Fruit fly (Drosophila melanogaster) whole organism, embryonic: ENCODE measurements around the gene CG4951.

Source experiments
- B-H2 ChIP-seq: fragments of 200-800 bp; sonication (Bioruptor generic); optimal IDR thresholded peaks from 2 replicates; lab custom pipeline; 2018; ENCODE audit warnings: missing biosample characterization, mild to moderate bottlenecking, missing genetic modification characterization
- Bdp1 ChIP-seq: fragments of 200-800 bp; sonication (Bioruptor generic); optimal IDR thresholded peaks from 3 replicates; lab custom pipeline; 2016; ENCODE audit warnings: missing biosample characterization, missing genetic modification characterization
- Bgb ChIP-seq: fragments of 200-800 bp; sonication (Bioruptor generic); IDR thresholded peaks from 2 replicates; pipeline ENCODE4 v1.3.6; 2022; ENCODE audit warnings: missing biosample characterization, missing genetic modification characterization; ENCODE audit not compliant: partially characterized antibody
- CG10321 ChIP-seq: fragments of 200-800 bp; sonication (Bioruptor generic); IDR thresholded peaks from 2 replicates; pipeline ENCODE4 v1.3.6; 2022; ENCODE audit warnings: missing biosample characterization, missing genetic modification characterization
- CG13287 ChIP-seq: fragments of 200-800 bp; sonication (Bioruptor generic); IDR thresholded peaks from 2 replicates; pipeline ENCODE4 v1.3.6; 2022; ENCODE audit warnings: missing biosample characterization, missing genetic modification characterization; ENCODE audit not compliant: partially characterized antibody
- CG13624 ChIP-seq: fragments of 200-800 bp; sonication (Bioruptor generic); optimal IDR thresholded peaks from 2 replicates; lab custom pipeline; 2016; ENCODE audit warnings: missing biosample characterization, missing genetic modification characterization
- CG13894 ChIP-seq: fragments of 200-800 bp; sonication (Bioruptor generic); optimal IDR thresholded peaks from 3 replicates; lab custom pipeline; 2018; ENCODE audit warnings: missing biosample characterization, mild to moderate bottlenecking, missing genetic modification characterization, moderate library complexity
- CG15011 ChIP-seq: fragments of 200-800 bp; sonication (Bioruptor generic); optimal IDR thresholded peaks from 3 replicates; lab custom pipeline; 2018; ENCODE audit warnings: missing biosample characterization, mild to moderate bottlenecking, missing genetic modification characterization
- CG15514 ChIP-seq: fragments of 200-800 bp; sonication (Bioruptor generic); optimal IDR thresholded peaks from 3 replicates; lab custom pipeline; 2017; ENCODE audit warnings: missing biosample characterization, missing genetic modification characterization, mild to moderate bottlenecking, moderate library complexity, missing genetic modification reagents
- CG1602 ChIP-seq: fragments of 200-800 bp; sonication (Bioruptor generic); optimal IDR thresholded peaks from 3 replicates; lab custom pipeline; 2016; ENCODE audit warnings: missing biosample characterization, missing genetic modification characterization
- CG17385 ChIP-seq: fragments of 200-800 bp; sonication (Bioruptor generic); optimal IDR thresholded peaks from 3 replicates; lab custom pipeline; 2018; ENCODE audit warnings: missing biosample characterization, mild to moderate bottlenecking, missing genetic modification characterization
- CG1832 ChIP-seq: fragments of 200-800 bp; sonication (Bioruptor generic); optimal IDR thresholded peaks from 2 replicates; lab custom pipeline; 2017; ENCODE audit warnings: missing biosample characterization, mild to moderate bottlenecking, missing genetic modification characterization, inconsistent platforms
- CG3281 ChIP-seq: fragments of 200-800 bp; sonication (Bioruptor generic); optimal IDR thresholded peaks from 3 replicates; lab custom pipeline; 2017; ENCODE audit warnings: missing biosample characterization, mild to moderate bottlenecking, missing genetic modification characterization
- CG3995 ChIP-seq: fragments of 200-800 bp; sonication (Bioruptor generic); optimal IDR thresholded peaks from 3 replicates; lab custom pipeline; 2016; ENCODE audit warnings: missing biosample characterization, missing genetic modification characterization
- CG43689 ChIP-seq: fragments of 200-800 bp; sonication (Bioruptor generic); IDR thresholded peaks from 2 replicates; pipeline ENCODE4 v1.3.6; 2022; ENCODE audit warnings: missing biosample characterization, missing genetic modification characterization
- CG6854 ChIP-seq: fragments of 200-800 bp; sonication (Bioruptor generic); optimal IDR thresholded peaks from 3 replicates; lab custom pipeline; 2017; ENCODE audit warnings: missing biosample characterization, mild to moderate bottlenecking, missing genetic modification characterization
- CG8765 ChIP-seq: fragments of 200-800 bp; sonication (Bioruptor generic); IDR thresholded peaks from 2 replicates; pipeline ENCODE4 v1.3.6; 2022; ENCODE audit warnings: missing biosample characterization, missing genetic modification characterization
- Chrac-16 ChIP-seq: fragments of 200-800 bp; sonication (Bioruptor generic); optimal IDR thresholded peaks from 3 replicates; lab custom pipeline; 2016; ENCODE audit warnings: missing biosample characterization, missing genetic modification characterization
- CoRest ChIP-seq: fragments of 200-800 bp; sonication (Bioruptor generic); optimal IDR thresholded peaks from 3 replicates; lab custom pipeline; 2018; ENCODE audit warnings: missing biosample characterization, mild to moderate bottlenecking, missing genetic modification characterization, moderate library complexity
- Fer1 ChIP-seq: fragments of 200-800 bp; sonication (Bioruptor generic); optimal IDR thresholded peaks from 2 replicates; lab custom pipeline; 2017; ENCODE audit warnings: missing biosample characterization, mild to moderate bottlenecking, missing genetic modification characterization
- HLHmδ ChIP-seq: fragments of 200-800 bp; sonication (Bioruptor generic); optimal IDR thresholded peaks from 2 replicates; lab custom pipeline; 2018; ENCODE audit warnings: missing biosample characterization, mild to moderate bottlenecking, missing genetic modification characterization, moderate library complexity
- Hr3 ChIP-seq: fragments of 200-800 bp; sonication (Bioruptor generic); optimal IDR thresholded peaks from 3 replicates; lab custom pipeline; 2016; ENCODE audit warnings: missing biosample characterization, missing genetic modification characterization
- Jarid2 ChIP-seq: fragments of 200-800 bp; sonication (Bioruptor generic); optimal IDR thresholded peaks from 3 replicates; lab custom pipeline; 2017; ENCODE audit warnings: mild to moderate bottlenecking, missing biosample characterization, missing genetic modification reagents, missing genetic modification characterization
- Oaz ChIP-seq: fragments of 200-800 bp; sonication (Bioruptor generic); IDR thresholded peaks from 2 replicates; pipeline ENCODE4 v1.3.6; 2022; ENCODE audit warnings: missing biosample characterization, missing genetic modification characterization
- YL-1 ChIP-seq: fragments of 200-800 bp; sonication (Bioruptor generic); optimal IDR thresholded peaks from 3 replicates; lab custom pipeline; 2017; ENCODE audit warnings: missing biosample characterization, mild to moderate bottlenecking, missing genetic modification characterization
- ase ChIP-seq: fragments of 200-800 bp; sonication (Bioruptor generic); IDR thresholded peaks from 3 replicates; pipeline ENCODE4 v1.3.6; 2022; ENCODE audit warnings: missing biosample characterization, missing genetic modification characterization
- cato ChIP-seq: fragments of 200-800 bp; sonication (Bioruptor generic); optimal IDR thresholded peaks from 2 replicates; lab custom pipeline; 2016; ENCODE audit warnings: missing biosample characterization, missing genetic modification characterization, borderline replicate concordance
- crol ChIP-seq: fragments of 200-800 bp; sonication (Bioruptor generic); IDR thresholded peaks from 2 replicates; pipeline ENCODE4 v1.3.6; 2022; ENCODE audit warnings: missing biosample characterization, missing genetic modification characterization
- cwo ChIP-seq: fragments of 200-800 bp; sonication (Bioruptor generic); optimal IDR thresholded peaks from 3 replicates; lab custom pipeline; 2017; ENCODE audit warnings: missing biosample characterization, missing genetic modification characterization, mild to moderate bottlenecking, moderate library complexity, missing genetic modification reagents
- dan ChIP-seq: fragments of 200-800 bp; sonication (Bioruptor generic); IDR thresholded peaks from 2 replicates; pipeline ENCODE4 v1.3.6; 2022; ENCODE audit warnings: missing biosample characterization, missing genetic modification characterization
- gfzf ChIP-seq: fragments of 200-800 bp; sonication (Bioruptor generic); optimal IDR thresholded peaks from 2 replicates; lab custom pipeline; 2016; ENCODE audit warnings: missing biosample characterization, mild to moderate bottlenecking, missing genetic modification characterization, moderate library complexity
- hbn ChIP-seq: fragments of 200-800 bp; sonication (Bioruptor generic); IDR thresholded peaks from 2 replicates; pipeline ENCODE4 v1.3.6; 2022; ENCODE audit warnings: missing biosample characterization, missing genetic modification characterization; ENCODE audit not compliant: partially characterized antibody
- hth ChIP-seq: fragments of >200 bp; optimal IDR thresholded peaks from 2 replicates; lab custom pipeline; 2017; ENCODE audit warnings: inconsistent platforms
- jing ChIP-seq: fragments of 200-800 bp; sonication (Bioruptor generic); optimal IDR thresholded peaks from 2 replicates; lab custom pipeline; 2018; ENCODE audit warnings: missing biosample characterization, mild to moderate bottlenecking, missing genetic modification characterization
- lab ChIP-seq: fragments of 200-800 bp; sonication (Bioruptor generic); optimal IDR thresholded peaks from 3 replicates; lab custom pipeline; 2017; ENCODE audit warnings: missing biosample characterization, missing genetic modification characterization, mild to moderate bottlenecking, moderate library complexity, missing genetic modification reagents
- lbe ChIP-seq: fragments of 200-800 bp; sonication (Bioruptor generic); optimal IDR thresholded peaks from 2 replicates; lab custom pipeline; 2016; ENCODE audit warnings: missing biosample characterization, mild to moderate bottlenecking, missing genetic modification characterization
- lola ChIP-seq, 3 experiments: fragments of >200 bp in 2 of 3; fragments of 200-800 bp in 1 of 3; sonication (Bioruptor generic) in 1 of 3; optimal IDR thresholded peaks; 2 replicates each; lab custom pipeline; 2017 to 2019; ENCODE audit warnings: missing biosample characterization in 3 of 3, missing genetic modification characterization in 3 of 3, mild to moderate bottlenecking in 1 of 3, moderate library complexity in 1 of 3
- nerfin-1 ChIP-seq: fragments of 200-800 bp; sonication (Bioruptor generic); optimal IDR thresholded peaks from 3 replicates; lab custom pipeline; 2019; ENCODE audit warnings: missing biosample characterization, mild to moderate bottlenecking, missing genetic modification characterization, moderate library complexity
- nerfin-2 ChIP-seq: fragments of 200-800 bp; sonication (Bioruptor generic); IDR thresholded peaks from 2 replicates; pipeline ENCODE4 v1.3.6; 2022; ENCODE audit warnings: missing biosample characterization, missing genetic modification characterization; ENCODE audit not compliant: partially characterized antibody
- nmo ChIP-seq: fragments of 200-800 bp; sonication (Bioruptor generic); optimal IDR thresholded peaks from 2 replicates; lab custom pipeline; 2018; ENCODE audit warnings: missing biosample characterization, mild to moderate bottlenecking, missing genetic modification characterization, moderate library complexity
- salm ChIP-seq: fragments of 200-800 bp; sonication (Bioruptor generic); optimal IDR thresholded peaks from 2 replicates; lab custom pipeline; 2018; ENCODE audit warnings: missing biosample characterization, mild to moderate bottlenecking, missing genetic modification characterization
- sc ChIP-seq, 3 experiments: fragments of >200 bp in 2 of 3; fragments of 200-800 bp in 1 of 3; sonication (Bioruptor generic) in 1 of 3; optimal IDR thresholded peaks; 2 replicates in 2 of 3; 3 replicates in 1 of 3; lab custom pipeline; 2017; ENCODE audit warnings: mild to moderate bottlenecking in 1 of 3, missing biosample characterization in 1 of 3, missing genetic modification characterization in 1 of 3, missing genetic modification reagents in 1 of 3
- sisA ChIP-seq: fragments of 200-800 bp; sonication (Bioruptor generic); IDR thresholded peaks from 2 replicates; pipeline ENCODE4 v1.3.6; 2022; ENCODE audit warnings: missing biosample characterization, missing genetic modification characterization
- sug ChIP-seq: fragments of 200-800 bp; optimal IDR thresholded peaks from 2 replicates; lab custom pipeline; 2019; ENCODE audit warnings: missing biosample characterization, mild to moderate bottlenecking, missing genetic modification characterization, moderate library complexity
- tll ChIP-seq, 2 experiments: fragments of 200-800 bp in 1 of 2; fragments of >200 bp in 1 of 2; sonication (Bioruptor generic) in 1 of 2; optimal IDR thresholded peaks; 2 replicates each; lab custom pipeline; 2017 to 2019; ENCODE audit warnings: missing biosample characterization in 2 of 2, missing genetic modification characterization in 2 of 2, mild to moderate bottlenecking in 1 of 2, moderate library complexity in 1 of 2
- tna ChIP-seq: fragments of 200-800 bp; sonication (Bioruptor generic); IDR thresholded peaks from 2 replicates; pipeline ENCODE4 v1.3.6; 2022; ENCODE audit warnings: missing biosample characterization, missing genetic modification characterization; ENCODE audit not compliant: partially characterized antibody
- wdn ChIP-seq: fragments of 200-800 bp; sonication (Bioruptor generic); IDR thresholded peaks from 2 replicates; pipeline ENCODE4 v1.3.6; 2022; ENCODE audit warnings: missing biosample characterization, missing genetic modification characterization

The CG4951 gene

DNA sequence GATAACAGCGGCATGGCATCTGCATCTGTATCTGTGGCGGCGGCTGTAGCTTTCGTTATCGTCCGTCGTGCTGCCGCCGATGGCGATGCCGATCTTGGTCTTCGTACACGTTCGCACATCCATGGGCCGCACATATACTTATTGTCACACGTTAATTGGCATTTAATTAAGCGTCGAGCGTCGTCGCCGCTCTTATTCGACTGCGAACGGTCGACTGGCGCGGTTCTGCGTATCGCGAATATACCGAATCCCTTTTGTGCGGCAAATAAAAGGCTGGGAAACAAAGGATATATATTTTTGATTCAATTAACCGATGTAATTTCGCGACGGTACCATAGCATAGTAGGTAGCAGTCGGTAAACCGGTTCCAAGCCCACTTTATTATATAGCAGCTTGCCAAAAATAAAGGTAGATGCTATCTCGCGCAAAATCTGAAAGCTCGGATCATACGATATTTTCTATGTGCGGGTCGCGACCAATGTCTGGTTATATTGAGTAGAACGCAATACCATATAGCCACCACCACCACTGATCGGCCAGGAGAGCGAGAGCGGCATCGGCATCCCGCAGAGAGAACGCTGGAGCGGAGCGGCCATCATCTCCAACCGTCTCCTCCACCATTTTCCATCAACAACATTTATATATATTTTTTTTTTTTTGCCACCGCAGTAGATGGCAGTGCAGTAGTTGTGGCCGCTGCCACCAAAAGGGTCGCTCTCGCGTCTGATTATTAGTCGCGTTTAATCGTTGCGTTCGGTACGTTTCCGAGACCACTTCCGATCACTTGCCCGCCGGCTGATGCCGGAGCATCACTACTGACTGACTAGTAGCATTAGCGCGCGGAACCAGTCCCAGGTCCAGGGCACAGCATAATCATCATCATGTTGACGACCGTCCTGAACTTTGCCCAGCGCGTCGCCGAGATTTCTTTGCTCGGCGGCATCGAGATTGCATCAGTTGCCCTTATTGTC lies 28.6 kb downstream of the CG4951 start, which contains the start of gene mino (continued):
- TF ChIP-seq cwo = peak; percentile 20
- TF ChIP-seq nerfin-2 (GFP tag; lab: Robert Waterston, UW) = no peak
- no peak for TF ChIP-seq cato (GFP tag; lab: Kevin White, UChicago)
- no peak for TF ChIP-seq Chrac-16 (GFP tag; lab: Kevin White, UChicago)
- no peak for TF ChIP-seq CG17385 (GFP tag; lab: Kevin White, UChicago)
- no peak for TF ChIP-seq sisA
- TF ChIP-seq CG15011 (GFP tag; lab: Kevin White, UChicago) = no peak
- TF ChIP-seq hbn = no peak
- no peak for TF ChIP-seq CG1602 (GFP tag; lab: Kevin White, UChicago)
- TF ChIP-seq jing (GFP tag; lab: Kevin White, UChicago) = no peak
- peak; percentile 68 for TF ChIP-seq CG15514 (GFP tag; lab: Kevin White, UChicago)
- TF ChIP-seq gfzf = no peak
- no peak for TF ChIP-seq lbe (GFP tag; lab: Kevin White, UChicago)
- TF ChIP-seq CG6854 (GFP tag; lab: Kevin White, UChicago) = no peak
- TF ChIP-seq nerfin-1 (tag; lab: Kevin White, UChicago) = no peak
- no peak for TF ChIP-seq CG3995 (GFP tag; lab: Kevin White, UChicago)
- TF ChIP-seq nmo (GFP tag; lab: Kevin White, UChicago) = no peak
- no peak for TF ChIP-seq CG8765
- no peak for TF ChIP-seq CoRest (tag; lab: Kevin White, UChicago)
- TF ChIP-seq Jarid2 (GFP tag; lab: Kevin White, UChicago) = peak; percentile 17
- no peak for TF ChIP-seq lola (GFP tag; optimal IDR thresholded peaks at IDR 0.05; lab: Kevin White, UChicago)
- TF ChIP-seq Bgb (GFP tag; lab: Robert Waterston, UW) = no peak
- no peak for TF ChIP-seq sc (optimal IDR thresholded peaks at IDR 0.05; lab: Kevin White, UChicago)
- no peak for TF ChIP-seq sc (GFP tag; optimal IDR thresholded peaks at IDR 0.05; lab: Kevin White, UChicago)
- TF ChIP-seq hth (lab: Kevin White, UChicago) = no peak
- TF ChIP-seq CG13287 = 0 out of 2 replicates have a peak, but pooled peaks have one; percentile 19
- no peak for TF ChIP-seq Hr3 (GFP tag; lab: Kevin White, UChicago)
- TF ChIP-seq tna (GFP tag; lab: Robert Waterston, UW) = no peak
- no peak for TF ChIP-seq B-H2
- TF ChIP-seq HLHmδ (GFP tag; lab: Kevin White, UChicago) = no peak
- peak; percentile 21 for TF ChIP-seq lab
- no peak for TF ChIP-seq YL-1 (GFP tag; lab: Kevin White, UChicago)
- TF ChIP-seq CG43689 (GFP tag; lab: Robert Waterston, UW) = 0 out of 2 replicates have a peak, but pooled peaks have one; percentile 6
- TF ChIP-seq Oaz (GFP tag; lab: Robert Waterston, UW) = no peak
- no peak for TF ChIP-seq Bdp1 (GFP tag; lab: Kevin White, UChicago)
- TF ChIP-seq Fer1 (GFP tag; lab: Kevin White, UChicago) = no peak
- no peak for TF ChIP-seq crol (GFP tag; lab: Robert Waterston, UW)
- TF ChIP-seq salm (tag; lab: Kevin White, UChicago) = no peak
- no peak for TF ChIP-seq dan (GFP tag; lab: Robert Waterston, UW)
- TF ChIP-seq CG13894 = peak; percentile 99
- TF ChIP-seq CG1832 (GFP tag; lab: Kevin White, UChicago) = no peak
- peak; percentile 57 for TF ChIP-seq CG13624 (GFP tag; lab: Kevin White, UChicago)
- TF ChIP-seq CG10321 (GFP tag; lab: Robert Waterston, UW) = no peak
- peak; percentile 70 for TF ChIP-seq sug (tag; lab: Kevin White, UChicago)
- peak; percentile 34 for TF ChIP-seq CG3281 (GFP tag; lab: Kevin White, UChicago)
- TF ChIP-seq wdn (GFP tag; lab: Robert Waterston, UW) = no peak
- no peak for TF ChIP-seq ase (GFP tag; lab: Robert Waterston, UW)
- TF ChIP-seq tll (GFP tag; optimal IDR thresholded peaks at IDR 0.05; lab: Kevin White, UChicago) = no peak
